Fruit fly (Drosophila melanogaster) whole organism: Measurements from ENCODE around the gene wda.

Source experiments
- CG8478 ChIP-seq: fragments of >200 bp; optimal IDR thresholded peaks from 2 replicates; lab custom pipeline; 2018; ENCODE audit warnings: inconsistent platforms
- Dll ChIP-seq: fragments of >200 bp; optimal IDR thresholded peaks from 2 replicates; lab custom pipeline; 2017
- EcR ChIP-seq, 2 experiments: fragments of >200 bp; optimal IDR thresholded peaks; 2 replicates each; lab custom pipeline; 2017; ENCODE audit warnings: missing biosample characterization in 2 of 2, missing genetic modification characterization in 2 of 2, missing genetic modification reagents in 2 of 2
- pan ChIP-seq: fragments of >200 bp; optimal IDR thresholded peaks from 2 replicates; lab custom pipeline; 2017
- psq ChIP-seq: fragments of >200 bp; optimal IDR thresholded peaks from 2 replicates; lab custom pipeline; 2017
- usp ChIP-seq: fragments of >200 bp; optimal IDR thresholded peaks from 2 replicates; lab custom pipeline; 2017; ENCODE audit warnings: missing biosample characterization, missing genetic modification characterization, mixed read lengths

wda gene

DNA sequence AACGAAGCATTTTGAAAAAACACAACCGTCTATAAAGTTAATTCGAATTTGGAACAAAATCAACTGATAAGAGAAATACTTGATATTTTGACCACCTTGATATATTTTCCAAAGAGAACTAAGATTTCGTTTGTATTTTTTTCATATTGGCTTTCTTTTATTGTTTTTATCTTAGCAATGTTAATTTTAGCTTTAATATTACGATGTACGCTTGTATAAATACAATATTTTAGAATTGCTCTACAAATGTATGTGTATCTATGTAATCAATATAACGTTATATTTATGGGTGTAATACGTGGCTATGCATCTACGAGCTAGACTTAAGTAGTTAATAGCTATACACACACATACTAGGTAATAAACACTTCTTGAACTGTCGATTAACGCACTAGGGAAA lies 32.2 kb upstream of the wda start, which contains the start of gene bb8:
Gene bb8, minus strand, starts transcription at position 101 of the 400 bp plus-strand sequence.
- TF ChIP-seq usp (GFP tag; lab: Kevin White, UChicago): no peak
- no peak for TF ChIP-seq EcR (GFP tag; optimal IDR thresholded peaks at IDR 0.05; lab: Kevin White, UChicago)
- no peak for TF ChIP-seq Dll (lab: Kevin White, UChicago)
- TF ChIP-seq pan: no peak
- TF ChIP-seq CG8478 (lab: Kevin White, UChicago): no peak
- TF ChIP-seq psq: no peak

DNA sequence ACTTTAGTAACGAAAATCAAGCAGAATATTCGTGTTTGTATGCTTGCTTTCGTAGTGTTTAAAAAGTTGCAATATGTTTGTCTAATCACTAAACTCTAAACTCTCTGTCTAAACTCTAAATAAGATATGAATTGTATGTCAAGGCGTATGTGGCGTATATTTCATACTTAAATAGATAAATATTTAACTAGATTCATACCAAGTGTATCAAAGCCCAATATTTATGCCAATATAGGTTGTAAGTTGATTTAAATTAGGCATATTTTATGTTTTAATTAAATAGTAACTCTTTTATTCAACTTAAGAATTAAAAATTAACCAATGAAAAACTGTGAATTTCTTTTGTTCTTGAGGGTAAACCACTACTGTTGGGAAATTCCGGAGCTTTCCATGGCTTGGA lies 30.1 kb upstream of the wda start, which contains the start of gene wam:
Gene wam, minus strand, starts transcription at position 101 of the 400 bp plus-strand sequence.
- TF ChIP-seq CG8478 (lab: Kevin White, UChicago): no peak
- no peak for TF ChIP-seq Dll (lab: Kevin White, UChicago)
- TF ChIP-seq EcR (GFP tag; optimal IDR thresholded peaks at IDR 0.05; lab: Kevin White, UChicago): no peak
- TF ChIP-seq usp (GFP tag; lab: Kevin White, UChicago): no peak
- TF ChIP-seq psq: no peak
- no peak for TF ChIP-seq pan

DNA sequence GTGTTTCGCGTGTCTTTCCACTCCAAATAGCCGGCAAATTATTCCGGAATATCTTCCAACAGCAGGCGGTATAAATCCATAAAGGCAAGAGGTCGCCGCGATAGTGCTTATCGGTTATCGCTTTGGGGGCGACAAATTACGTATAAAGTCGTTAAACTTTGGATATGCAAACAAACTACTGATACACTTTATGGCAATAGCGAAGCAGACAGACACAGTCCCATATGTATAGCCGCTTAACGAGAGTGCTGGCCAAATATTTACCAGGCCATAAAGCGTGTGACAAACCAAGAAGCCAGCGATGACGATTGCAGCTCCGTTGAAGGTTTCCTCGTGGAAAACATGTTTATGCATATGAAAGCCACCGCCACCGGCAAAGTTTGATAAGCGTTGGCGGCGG lies 26.4 kb upstream of the wda start:
- TF ChIP-seq usp (GFP tag; lab: Kevin White, UChicago) (no peak), pan (no peak), Dll (lab: Kevin White, UChicago) (no peak), CG8478 (lab: Kevin White, UChicago) (no peak), EcR (GFP tag; optimal IDR thresholded peaks at IDR 0.05; lab: Kevin White, UChicago) (no peak), psq (no peak)

DNA sequence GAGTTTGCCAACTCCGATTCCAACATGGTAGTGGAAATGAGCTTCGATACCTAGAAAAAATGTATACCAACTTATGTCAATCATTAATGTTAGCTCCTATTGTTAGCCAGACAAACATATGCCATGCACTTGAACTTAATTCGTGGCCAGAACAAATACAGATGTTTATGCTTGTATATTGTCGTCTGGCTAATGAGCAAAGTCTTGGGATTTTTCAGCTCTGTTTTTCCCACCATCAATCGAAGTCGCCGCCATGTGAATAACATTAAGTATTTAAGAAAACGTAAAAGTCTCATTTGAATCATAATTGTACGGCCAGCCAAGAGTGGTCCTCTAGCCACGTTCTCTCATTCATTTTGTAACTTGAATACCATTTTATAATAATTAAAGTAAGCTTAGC lies 25.8 kb upstream of the wda start, which contains the start of gene CG6763:
Gene CG6763, plus strand, starts transcription at position 301 of the 400 bp plus-strand sequence.
- no peak for TF ChIP-seq CG8478 (lab: Kevin White, UChicago)

DNA sequence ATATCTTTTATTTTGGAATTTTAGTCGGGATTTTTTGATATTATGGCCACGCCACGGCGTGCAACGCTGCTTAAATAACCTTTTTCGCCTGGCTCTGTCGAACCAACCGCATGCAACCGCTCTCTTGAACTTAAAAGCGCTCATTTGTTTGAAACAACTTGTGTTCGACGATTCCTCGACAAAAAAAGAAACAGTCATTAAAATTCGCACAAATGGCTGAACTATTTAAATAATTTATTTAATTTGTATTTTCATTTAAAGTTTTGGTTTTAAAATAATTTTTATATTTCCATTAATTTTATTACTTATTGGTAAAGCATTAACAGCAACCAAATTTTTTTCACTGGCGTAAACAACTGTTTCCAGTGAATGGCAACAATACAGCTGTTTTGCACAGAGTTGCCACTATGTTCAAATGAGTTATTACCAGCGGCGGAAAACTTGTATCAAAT lies 22.9 kb upstream of the wda start, which contains the start of the genes orb and Cdc16:
Gene orb, minus strand, starts transcription at position 51 of the 452 bp plus-strand sequence.
Gene Cdc16, plus strand, starts transcription at position 396 of the 452 bp plus-strand sequence.
- TF ChIP-seq Dll (lab: Kevin White, UChicago) (no peak), CG8478 (lab: Kevin White, UChicago) (no peak), psq (no peak), EcR (GFP tag; optimal IDR thresholded peaks at IDR 0.05; lab: Kevin White, UChicago) (no peak), usp (GFP tag; lab: Kevin White, UChicago) (no peak), pan (no peak)

DNA sequence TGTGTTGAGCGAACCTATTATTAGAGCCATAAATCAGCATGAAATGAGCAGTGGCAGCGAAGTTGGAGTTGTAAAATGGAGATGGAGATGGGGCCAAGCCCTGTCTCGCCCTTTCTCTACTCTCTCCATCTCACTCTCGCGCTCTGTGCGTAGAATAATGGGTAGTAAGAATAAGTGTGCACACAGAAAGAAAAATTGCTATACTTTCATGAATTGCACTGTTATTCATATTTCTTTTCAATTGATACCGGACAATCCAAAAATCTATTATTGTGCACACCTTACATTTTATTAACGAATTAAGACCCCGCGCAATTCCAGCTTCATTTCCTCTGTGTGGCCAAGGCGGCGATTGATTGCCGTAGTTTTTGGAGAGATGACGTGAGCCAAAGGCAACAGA lies 21.9 kb upstream of the wda start:
- TF ChIP-seq EcR (GFP tag; optimal IDR thresholded peaks at IDR 0.05; lab: Kevin White, UChicago) (no peak), usp (GFP tag; lab: Kevin White, UChicago) (no peak), pan (no peak), CG8478 (lab: Kevin White, UChicago) (no peak), psq (no peak), Dll (lab: Kevin White, UChicago) (no peak)

DNA sequence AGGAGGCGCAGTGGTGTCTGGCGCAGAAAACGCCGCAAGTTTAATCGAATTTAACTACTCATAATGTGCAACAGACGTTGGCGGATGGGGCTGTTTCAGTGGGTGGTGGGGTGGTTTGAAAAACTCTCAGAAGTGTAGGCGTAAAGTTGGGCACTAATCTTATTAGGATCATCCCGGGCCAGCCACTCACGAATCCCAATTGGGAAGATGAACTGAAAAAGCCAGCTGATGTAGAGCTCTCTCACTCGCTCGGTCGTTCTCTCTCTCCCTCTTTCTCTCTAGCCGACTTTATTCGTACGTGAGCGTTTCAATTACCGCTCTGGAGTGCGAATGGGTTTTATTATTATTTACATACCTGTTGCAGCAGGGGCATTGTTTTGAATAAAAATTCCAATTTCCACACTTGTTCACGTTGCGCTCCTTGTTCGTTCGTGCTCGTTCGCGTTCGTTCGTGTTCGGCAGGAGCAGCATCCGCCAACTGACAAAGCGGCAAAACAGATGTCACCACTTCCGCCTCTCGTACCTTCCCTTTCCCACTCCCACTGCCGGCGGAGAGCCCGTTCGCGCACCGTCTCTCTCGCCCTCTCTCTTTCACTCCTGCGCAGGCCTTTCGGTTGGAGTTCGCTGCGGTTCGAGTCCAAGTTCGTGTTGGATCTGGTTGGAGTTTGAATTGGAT lies 21.0 kb upstream of the wda start:
- TF ChIP-seq CG8478 (lab: Kevin White, UChicago) (no peak), psq (no peak), EcR (GFP tag; optimal IDR thresholded peaks at IDR 0.05; lab: Kevin White, UChicago) (no peak), pan (no peak), usp (GFP tag; lab: Kevin White, UChicago) (no peak), Dll (lab: Kevin White, UChicago) (no peak)

DNA sequence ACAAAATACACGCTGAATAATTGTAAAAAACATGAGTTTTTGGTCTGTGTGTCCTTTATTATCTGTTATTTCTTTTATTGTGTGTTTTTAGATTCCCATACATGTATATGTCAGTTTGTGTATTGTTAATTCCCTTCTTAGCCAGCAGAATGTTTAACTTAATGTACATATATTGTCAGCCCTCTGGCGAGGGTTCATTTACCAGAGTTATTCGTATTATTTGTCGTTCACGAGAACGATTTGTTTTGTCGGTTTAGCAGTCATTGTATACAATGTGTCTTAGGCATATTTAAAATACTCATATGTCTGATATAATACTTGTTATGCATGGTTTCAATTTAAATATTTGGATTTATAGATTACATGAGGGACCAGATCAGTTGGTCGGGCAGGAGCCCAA lies 2.7 kb upstream of the wda start:
- no peak for TF ChIP-seq CG8478 (lab: Kevin White, UChicago)
- no peak for TF ChIP-seq psq
- TF ChIP-seq Dll (lab: Kevin White, UChicago): no peak
- no peak for TF ChIP-seq pan
- TF ChIP-seq usp (GFP tag; lab: Kevin White, UChicago): no peak
- no peak for TF ChIP-seq EcR (GFP tag; optimal IDR thresholded peaks at IDR 0.05; lab: Kevin White, UChicago)

DNA sequence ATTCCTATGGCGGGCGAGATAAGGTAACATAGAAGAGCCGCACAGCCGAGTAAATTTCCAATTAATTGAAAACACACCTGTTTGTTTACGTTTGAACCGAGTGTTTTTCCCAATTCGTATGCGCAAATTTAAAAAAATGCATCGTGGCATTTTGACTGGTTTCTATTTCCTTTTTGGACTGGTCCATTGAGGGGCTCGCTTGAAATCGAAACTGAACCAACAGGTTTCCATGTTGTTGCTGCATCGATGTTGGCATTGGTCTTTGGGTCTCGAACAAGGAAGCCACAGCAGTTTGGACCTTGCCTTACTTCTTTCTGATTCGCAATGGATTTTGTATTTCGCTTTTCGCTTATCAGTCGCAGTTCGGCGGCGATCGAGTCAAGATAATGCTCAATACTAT lies 637 bp upstream of the wda start:
- TF ChIP-seq Dll (lab: Kevin White, UChicago): no peak
- TF ChIP-seq usp (GFP tag; lab: Kevin White, UChicago): no peak
- no peak for TF ChIP-seq CG8478 (lab: Kevin White, UChicago)
- TF ChIP-seq psq: no peak
- TF ChIP-seq EcR (GFP tag; optimal IDR thresholded peaks at IDR 0.05; lab: Kevin White, UChicago): no peak
- no peak for TF ChIP-seq pan

DNA sequence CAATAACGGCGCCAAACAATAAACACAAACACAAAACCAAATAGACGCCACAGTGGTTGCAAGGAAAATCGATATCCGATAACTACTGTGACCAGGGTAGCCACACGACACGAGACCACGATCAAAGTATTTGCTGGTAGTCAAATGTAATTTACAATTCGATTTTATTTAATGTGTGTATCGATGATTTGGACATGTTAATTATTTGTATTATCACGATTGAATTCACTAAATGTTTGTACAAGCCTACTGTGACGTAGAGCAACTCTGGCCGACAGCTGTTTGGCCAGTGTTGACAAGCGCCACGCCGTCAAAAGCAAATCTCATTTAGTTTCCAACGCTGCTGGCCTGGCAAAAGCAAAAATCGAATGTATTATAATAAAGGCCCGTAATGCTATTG lies 6.6 kb downstream of the wda start, which contains the start of the genes Rad60 and EloA:
Gene Rad60, minus strand, starts transcription at position 222 of the 400 bp plus-strand sequence.
Gene EloA, plus strand, starts transcription at position 308 of the 400 bp plus-strand sequence.
- TF ChIP-seq Dll (lab: Kevin White, UChicago): no peak
- no peak for TF ChIP-seq usp (GFP tag; lab: Kevin White, UChicago)
- TF ChIP-seq psq: no peak
- TF ChIP-seq CG8478 (lab: Kevin White, UChicago): no peak

DNA sequence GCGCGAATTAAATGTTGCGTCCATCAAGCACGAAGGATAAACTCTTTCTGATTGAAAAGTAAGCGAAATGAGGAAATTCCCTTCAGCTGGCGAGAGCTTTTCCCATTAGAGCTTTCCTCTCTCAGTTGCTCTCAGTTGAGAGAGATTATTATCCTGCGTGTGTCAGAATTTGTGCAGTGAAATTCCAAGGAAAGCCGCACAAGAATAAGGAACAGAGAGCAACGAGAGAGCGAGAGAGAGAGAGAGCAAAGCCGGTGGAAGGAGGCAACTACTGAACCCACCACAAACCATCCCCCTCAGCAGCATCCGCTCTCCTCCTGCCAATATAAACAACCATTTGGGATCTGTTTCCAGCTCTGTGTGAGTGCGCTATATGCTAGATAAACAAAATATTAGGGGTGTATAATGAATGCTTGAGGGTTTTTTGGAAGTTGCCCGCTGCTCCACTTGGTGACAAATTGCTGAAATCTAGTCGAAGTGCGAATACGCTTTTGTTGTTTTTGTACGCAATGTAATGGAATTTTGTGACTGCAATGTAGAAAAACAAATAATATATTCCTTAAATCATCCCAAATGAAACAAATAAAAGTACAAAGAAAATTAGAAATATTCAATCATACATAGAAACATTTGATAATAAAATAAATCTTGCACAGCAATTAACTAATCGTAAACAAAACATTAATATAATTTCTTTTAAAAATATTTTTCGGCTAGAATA lies 8.9 kb downstream of the wda start, which contains the start of gene CG4467:
Gene CG4467, minus strand, starts transcription at position 51 of the 721 bp plus-strand sequence.
- TF ChIP-seq CG8478 (lab: Kevin White, UChicago) (no peak), pan (no peak), usp (GFP tag; lab: Kevin White, UChicago) (no peak), Dll (lab: Kevin White, UChicago) (no peak), EcR (GFP tag; optimal IDR thresholded peaks at IDR 0.05; lab: Kevin White, UChicago) (no peak), psq (no peak)
